Worm (Caenorhabditis elegans): ENCODE data around the gene srm-4.
A peak's percentile ranks its signal among the peaks of the same experiment; 100 is the strongest.

- TF ChIP-seq R02D3.7 (tag; optimal IDR thresholded peaks at IDR 0.05) (no peak), aly-2 (tag; optimal IDR thresholded peaks at IDR 0.05) (no peak), snpc-4 (tag; optimal IDR thresholded peaks at IDR 0.05) (no peak), unc-62 (GFP tag; optimal IDR thresholded peaks at IDR 0.05) (no peak), blmp-1 (tag; optimal IDR thresholded peaks at IDR 0.05; ENCODE audit: insufficient read depth) (peak; percentile 96), nhr-11 (tag; optimal IDR thresholded peaks at IDR 0.05) (no peak), zag-1 (tag; optimal IDR thresholded peaks at IDR 0.05) (no peak), nhr-10 (tag; optimal IDR thresholded peaks at IDR 0.05) (no peak), nhr-25 (tag; optimal IDR thresholded peaks at IDR 0.05) (no peak), skn-1 (tag; optimal IDR thresholded peaks at IDR 0.05) (peak; percentile 37)
Observed at ce11 chrV:14368272-14369052, 35.2 kb downstream of the srm-4 start.

Data from whole organism, L2 larva.